Fruit fly (Drosophila melanogaster) whole organism, embryonic: ENCODE data around the gene LanB1.

Experiments
- Aef1 ChIP-seq: fragments of 200-800 bp; sonication (Bioruptor generic); IDR thresholded peaks from 3 replicates; pipeline ENCODE4 v1.3.6; 2022; ENCODE audit warnings: missing biosample characterization, missing genetic modification characterization
- CG1024 ChIP-seq: fragments of 200-800 bp; sonication (Bioruptor generic); IDR thresholded peaks from 2 replicates; pipeline ENCODE4 v1.3.6; 2022; ENCODE audit warnings: missing biosample characterization, missing genetic modification characterization
- CG10431 ChIP-seq: fragments of 200-800 bp; sonication (Bioruptor generic); optimal IDR thresholded peaks from 3 replicates; lab custom pipeline; 2018; ENCODE audit warnings: missing biosample characterization, mild to moderate bottlenecking, missing genetic modification characterization
- CG12299 ChIP-seq: fragments of 200-800 bp; sonication (Bioruptor generic); optimal IDR thresholded peaks from 2 replicates; lab custom pipeline; 2018; ENCODE audit warnings: missing biosample characterization, mild to moderate bottlenecking, missing genetic modification characterization
- CG12769 ChIP-seq: fragments of 200-800 bp; sonication (Bioruptor generic); optimal IDR thresholded peaks from 2 replicates; lab custom pipeline; 2019; ENCODE audit warnings: missing biosample characterization, mild to moderate bottlenecking, missing genetic modification characterization, moderate library complexity
- CG13123 ChIP-seq: fragments of 200-800 bp; sonication (Bioruptor generic); optimal IDR thresholded peaks from 2 replicates; lab custom pipeline; 2016; ENCODE audit warnings: missing biosample characterization, missing genetic modification characterization
- CG13624 ChIP-seq: fragments of 200-800 bp; sonication (Bioruptor generic); optimal IDR thresholded peaks from 2 replicates; lab custom pipeline; 2016; ENCODE audit warnings: missing biosample characterization, missing genetic modification characterization
- CG14667 ChIP-seq: fragments of 200-800 bp; sonication (Bioruptor generic); IDR thresholded peaks from 2 replicates; pipeline ENCODE4 v1.3.6; 2022; ENCODE audit warnings: missing biosample characterization, missing genetic modification characterization
- CG14860 ChIP-seq: fragments of 200-800 bp; sonication (Bioruptor generic); IDR thresholded peaks from 3 replicates; pipeline ENCODE4 v1.3.6; 2022; ENCODE audit warnings: missing biosample characterization, missing genetic modification characterization; ENCODE audit not compliant: partially characterized antibody
- CG15011 ChIP-seq: fragments of 200-800 bp; sonication (Bioruptor generic); optimal IDR thresholded peaks from 3 replicates; lab custom pipeline; 2018; ENCODE audit warnings: missing biosample characterization, mild to moderate bottlenecking, missing genetic modification characterization
- CG16779 ChIP-seq: fragments of 200-800 bp; sonication (Bioruptor generic); IDR thresholded peaks from 2 replicates; pipeline ENCODE4 v1.3.6; 2022; ENCODE audit warnings: missing biosample characterization, missing genetic modification characterization
- CG17328 ChIP-seq: fragments of 200-800 bp; sonication (Bioruptor generic); IDR thresholded peaks from 2 replicates; pipeline ENCODE4 v1.3.6; 2022; ENCODE audit warnings: missing biosample characterization, missing genetic modification characterization
- CG31365 ChIP-seq: fragments of 200-800 bp; sonication (Bioruptor generic); optimal IDR thresholded peaks from 2 replicates; lab custom pipeline; 2018; ENCODE audit warnings: missing biosample characterization, mild to moderate bottlenecking, missing genetic modification characterization
- CG34224 ChIP-seq: fragments of 200-800 bp; sonication (Bioruptor generic); IDR thresholded peaks from 3 replicates; pipeline ENCODE4 v1.3.6; 2022; ENCODE audit warnings: missing biosample characterization, missing genetic modification characterization; ENCODE audit not compliant: partially characterized antibody
- CG3726 ChIP-seq: fragments of 200-800 bp; sonication (Bioruptor generic); IDR thresholded peaks from 3 replicates; pipeline ENCODE4, ENCODE4 v1.3.6; 2022; ENCODE audit warnings: missing biosample characterization, missing genetic modification characterization
- CG3838 ChIP-seq: fragments of 200-800 bp; sonication (Bioruptor generic); optimal IDR thresholded peaks from 3 replicates; lab custom pipeline; 2016; ENCODE audit warnings: missing biosample characterization, missing genetic modification characterization
- CG43689 ChIP-seq: fragments of 200-800 bp; sonication (Bioruptor generic); IDR thresholded peaks from 2 replicates; pipeline ENCODE4 v1.3.6; 2022; ENCODE audit warnings: missing biosample characterization, missing genetic modification characterization
- CG4854 ChIP-seq: fragments of 200-800 bp; sonication (Bioruptor generic); optimal IDR thresholded peaks from 2 replicates; lab custom pipeline; 2016; ENCODE audit warnings: missing biosample characterization, missing genetic modification characterization, inconsistent platforms
- CG6272 ChIP-seq: fragments of 200-800 bp; sonication (Bioruptor generic); IDR thresholded peaks from 2 replicates; pipeline ENCODE4 v1.3.6; 2022; ENCODE audit warnings: missing biosample characterization, missing genetic modification characterization
- CG7928 ChIP-seq: fragments of 200-800 bp; sonication (Bioruptor generic); optimal IDR thresholded peaks from 2 replicates; lab custom pipeline; 2017; ENCODE audit warnings: missing biosample characterization, mild to moderate bottlenecking, missing genetic modification characterization
- CG8290 ChIP-seq, 3 experiments: fragments of 200-800 bp; sonication (Bioruptor generic); optimal IDR thresholded peaks; 2 replicates each; lab custom pipeline; 2016 to 2019; ENCODE audit warnings: missing biosample characterization in 3 of 3, missing genetic modification characterization in 3 of 3, mild to moderate bottlenecking in 2 of 3, moderate library complexity in 1 of 3
- CG8388 ChIP-seq: fragments of 200-800 bp; sonication (Bioruptor generic); optimal IDR thresholded peaks from 2 replicates; lab custom pipeline; 2019; ENCODE audit warnings: missing biosample characterization, mild to moderate bottlenecking, missing genetic modification characterization, moderate library complexity
- Dbx ChIP-seq: fragments of 200-800 bp; sonication (Bioruptor generic); IDR thresholded peaks from 3 replicates; pipeline ENCODE4 v1.3.6; 2022; ENCODE audit warnings: missing biosample characterization, missing genetic modification characterization
- Dfd ChIP-seq, 2 experiments: fragments of >200 bp; optimal IDR thresholded peaks; 2 replicates each; lab custom pipeline; 2017; ENCODE audit warnings: missing biosample characterization in 2 of 2, missing genetic modification characterization in 2 of 2
- HLH4C ChIP-seq: fragments of 200-800 bp; sonication (Bioruptor generic); IDR thresholded peaks from 3 replicates; pipeline ENCODE4 v1.3.6; 2022; ENCODE audit warnings: missing biosample characterization, missing genetic modification characterization; ENCODE audit not compliant: partially characterized antibody
- Hey ChIP-seq: fragments of 200-800 bp; sonication (Bioruptor generic); optimal IDR thresholded peaks from 3 replicates; lab custom pipeline; 2018; ENCODE audit warnings: missing biosample characterization, mild to moderate bottlenecking, missing genetic modification characterization
- Med ChIP-seq: fragments of 200-800 bp; sonication (Bioruptor generic); peaks from one replicate; lab custom pipeline; 2016; ENCODE audit warnings: missing biosample characterization, missing genetic modification characterization, mild to moderate bottlenecking, inconsistent platforms, moderate library complexity
- Optix ChIP-seq: fragments of 200-800 bp; sonication (Bioruptor generic); IDR thresholded peaks from 3 replicates; pipeline ENCODE4 v1.3.6; 2022; ENCODE audit warnings: missing biosample characterization, missing genetic modification characterization
- bsh ChIP-seq, 2 experiments: fragments of 200-800 bp; sonication (Bioruptor generic); optimal IDR thresholded peaks; 2 replicates each; lab custom pipeline; 2017 to 2018; ENCODE audit warnings: mild to moderate bottlenecking in 2 of 2, missing biosample characterization in 2 of 2, missing genetic modification characterization in 2 of 2, moderate library complexity in 1 of 2
- cato ChIP-seq: fragments of 200-800 bp; sonication (Bioruptor generic); optimal IDR thresholded peaks from 2 replicates; lab custom pipeline; 2016; ENCODE audit warnings: missing biosample characterization, missing genetic modification characterization, borderline replicate concordance
- corto ChIP-seq: fragments of 200-800 bp; sonication (Bioruptor generic); optimal IDR thresholded peaks from 2 replicates; lab custom pipeline; 2016; ENCODE audit warnings: missing biosample characterization, mild to moderate bottlenecking, missing genetic modification characterization, moderate library complexity
- croc ChIP-seq: fragments of 200-800 bp; sonication (Bioruptor generic); conservative IDR thresholded peaks from 3 replicates; pipeline ENCODE4 v1.3.6; 2022; ENCODE audit warnings: missing biosample characterization, missing genetic modification characterization
- danr ChIP-seq: fragments of 200-800 bp; sonication (Bioruptor generic); IDR thresholded peaks from 2 replicates; pipeline ENCODE4 v1.3.6; 2022; ENCODE audit warnings: missing biosample characterization, missing genetic modification characterization
- disco-r ChIP-seq: fragments of 200-800 bp; sonication (Bioruptor generic); optimal IDR thresholded peaks from 2 replicates; lab custom pipeline; 2016; ENCODE audit warnings: missing biosample characterization, missing genetic modification characterization
- en ChIP-seq: fragments of 200-800 bp; sonication (Bioruptor generic); optimal IDR thresholded peaks from 2 replicates; lab custom pipeline; 2016; ENCODE audit warnings: missing biosample characterization, missing genetic modification characterization
- gsb ChIP-seq: fragments of 200-800 bp; sonication (Bioruptor generic); IDR thresholded peaks from 2 replicates; pipeline ENCODE4 v1.3.6; 2022; ENCODE audit warnings: missing biosample characterization, missing genetic modification characterization
- kay ChIP-seq: fragments of 200-800 bp; sonication (Bioruptor generic); optimal IDR thresholded peaks from 2 replicates; lab custom pipeline; 2016; ENCODE audit warnings: missing biosample characterization, missing genetic modification characterization
- kni ChIP-seq: fragments of 200-800 bp; sonication (Bioruptor generic); optimal IDR thresholded peaks from 3 replicates; lab custom pipeline; 2017; ENCODE audit warnings: mild to moderate bottlenecking, missing biosample characterization, missing genetic modification reagents, missing genetic modification characterization
- knrl ChIP-seq: fragments of 200-800 bp; sonication (Bioruptor generic); IDR thresholded peaks from 3 replicates; pipeline ENCODE4 v1.3.6; 2022; ENCODE audit warnings: missing biosample characterization, missing genetic modification characterization; ENCODE audit not compliant: partially characterized antibody
- lilli ChIP-seq: fragments of 200-800 bp; sonication (Bioruptor generic); optimal IDR thresholded peaks from 3 replicates; lab custom pipeline; 2016; ENCODE audit warnings: missing biosample characterization, missing genetic modification characterization
- oc ChIP-seq: fragments of 200-800 bp; sonication (Bioruptor generic); optimal IDR thresholded peaks from 2 replicates; lab custom pipeline; 2018; ENCODE audit warnings: missing biosample characterization, mild to moderate bottlenecking, missing genetic modification characterization, moderate library complexity
- onecut ChIP-seq: fragments of 200-800 bp; sonication (Bioruptor generic); IDR thresholded peaks from 2 replicates; pipeline ENCODE4 v1.3.6; 2022; ENCODE audit warnings: missing biosample characterization, missing genetic modification characterization
- rib ChIP-seq: fragments of 200-800 bp; sonication (Bioruptor generic); IDR thresholded peaks from 2 replicates; pipeline ENCODE4 v1.3.6; 2022; ENCODE audit warnings: missing biosample characterization, missing genetic modification characterization
- slbo ChIP-seq: fragments of 200-800 bp; sonication (Bioruptor generic); IDR thresholded peaks from 2 replicates; pipeline ENCODE4 v1.3.6; 2022; ENCODE audit warnings: missing biosample characterization, missing genetic modification characterization
- stc ChIP-seq: fragments of 200-800 bp; sonication (Bioruptor generic); IDR thresholded peaks from 2 replicates; pipeline ENCODE4 v1.3.6; 2022; ENCODE audit warnings: missing biosample characterization, missing genetic modification characterization
- tll ChIP-seq, 2 experiments: fragments of 200-800 bp in 1 of 2; fragments of >200 bp in 1 of 2; sonication (Bioruptor generic) in 1 of 2; optimal IDR thresholded peaks; 2 replicates each; lab custom pipeline; 2017 to 2019; ENCODE audit warnings: missing biosample characterization in 2 of 2, missing genetic modification characterization in 2 of 2, mild to moderate bottlenecking in 1 of 2, moderate library complexity in 1 of 2
- trem ChIP-seq: fragments of 200-800 bp; optimal IDR thresholded peaks from 3 replicates; lab custom pipeline; 2019; ENCODE audit warnings: missing biosample characterization, mild to moderate bottlenecking, missing genetic modification characterization, moderate library complexity
- unpg ChIP-seq: fragments of 200-800 bp; sonication (Bioruptor generic); optimal IDR thresholded peaks from 3 replicates; lab custom pipeline; 2018; ENCODE audit warnings: missing biosample characterization, mild to moderate bottlenecking, missing genetic modification characterization, moderate library complexity
- wek ChIP-seq: fragments of 200-800 bp; sonication (Bioruptor generic); optimal IDR thresholded peaks from 3 replicates; lab custom pipeline; 2018; ENCODE audit warnings: missing biosample characterization, mild to moderate bottlenecking, missing genetic modification characterization, moderate library complexity
- zen2 ChIP-seq: fragments of 200-800 bp; sonication (Bioruptor generic); IDR thresholded peaks from 3 replicates; pipeline ENCODE4 v1.3.6; 2022; ENCODE audit warnings: missing biosample characterization, missing genetic modification characterization; ENCODE audit not compliant: partially characterized antibody

The LanB1 gene

DNA sequence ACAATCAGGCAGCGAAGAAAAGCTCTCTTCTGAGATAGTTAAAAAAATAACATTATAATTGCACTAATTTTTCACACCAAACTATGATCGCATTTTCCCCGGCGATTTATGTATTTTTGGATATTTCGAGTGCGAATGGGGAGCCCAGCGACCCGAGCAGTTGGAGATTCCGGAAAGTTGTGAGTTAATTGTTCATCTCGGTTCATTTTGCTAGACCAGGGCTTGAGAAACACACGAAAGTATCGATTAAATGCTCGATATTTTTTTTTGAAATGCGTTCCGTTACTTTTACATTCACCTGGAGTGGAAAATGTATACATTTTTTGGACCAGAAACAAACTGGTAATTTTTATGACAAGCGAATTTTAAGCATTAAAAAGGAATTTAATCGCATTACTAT is 719 bp upstream of the LanB1 start, which contains the start of gene Cdc14 (continued):
- TF ChIP-seq disco-r (GFP tag; lab: Kevin White, UChicago) (no peak), wek (GFP tag; lab: Kevin White, UChicago) (no peak), CG1024 (GFP tag; lab: Robert Waterston, UW) (no peak), trem (tag; lab: Kevin White, UChicago) (no peak), CG4854 (no peak), CG7928 (GFP tag; lab: Kevin White, UChicago) (peak; percentile 92), CG43689 (GFP tag; lab: Robert Waterston, UW) (no peak), danr (GFP tag; lab: Robert Waterston, UW) (no peak), CG12769 (tag; lab: Kevin White, UChicago) (no peak), CG31365 (tag; lab: Kevin White, UChicago) (no peak), kay (GFP tag; lab: Kevin White, UChicago) (no peak), Med (GFP tag; lab: Kevin White, UChicago) (peak; percentile 90), Optix (no peak), gsb (GFP tag; lab: Robert Waterston, UW) (no peak), CG14667 (GFP tag; lab: Robert Waterston, UW) (no peak), CG8388 (GFP tag; lab: Kevin White, UChicago) (no peak), corto (GFP tag; lab: Kevin White, UChicago) (no peak), CG10431 (GFP tag; lab: Kevin White, UChicago) (no peak), stc (peak; percentile 46; the same call in 1 of the 2 replicates), CG34224 (GFP tag; lab: Robert Waterston, UW) (peak; percentile 59; the same call in 2 of the 3 replicates), tll (GFP tag; optimal IDR thresholded peaks at IDR 0.05; lab: Kevin White, UChicago) (no peak), cato (GFP tag; lab: Kevin White, UChicago) (no peak), en (GFP tag; lab: Kevin White, UChicago) (no peak), oc (no peak), onecut (GFP tag; lab: Robert Waterston, UW) (no peak), CG3726 (GFP tag; lab: Robert Waterston, UW) (no peak), bsh (GFP tag; optimal IDR thresholded peaks at IDR 0.05; lab: Kevin White, UChicago) (no peak), CG8290 (GFP tag; optimal IDR thresholded peaks at IDR 0.05; lab: Kevin White, UChicago) (no peak), CG8290 (tag; optimal IDR thresholded peaks at IDR 0.05; lab: Kevin White, UChicago) (peak in 1 of 2 experiments; percentile 58), HLH4C (peak; percentile 44; the same call in 1 of the 3 replicates), CG17328 (no peak), CG13624 (GFP tag; lab: Kevin White, UChicago) (peak; percentile 3), CG12299 (tag; lab: Kevin White, UChicago) (no peak), CG15011 (no peak), CG13123 (GFP tag; lab: Kevin White, UChicago) (no peak), CG16779 (GFP tag; lab: Robert Waterston, UW) (no peak), croc (GFP tag; lab: Robert Waterston, UW) (no peak), CG3838 (GFP tag; lab: Kevin White, UChicago) (no peak), slbo (GFP tag; lab: Robert Waterston, UW) (no peak), CG14860 (GFP tag; lab: Robert Waterston, UW) (peak; percentile 38; the same call in 1 of the 3 replicates), lilli (GFP tag; lab: Kevin White, UChicago) (no peak), Hey (no peak), knrl (GFP tag; lab: Robert Waterston, UW) (peak; percentile 55; the same call in 2 of the 3 replicates), Aef1 (no peak), CG6272 (no peak), rib (GFP tag; lab: Robert Waterston, UW) (no peak), Dbx (GFP tag; lab: Robert Waterston, UW) (no peak), kni (no peak), zen2 (GFP tag; lab: Robert Waterston, UW) (peak; percentile 53; the same call in 1 of the 3 replicates), Dfd (GFP tag; optimal IDR thresholded peaks at IDR 0.05; lab: Kevin White, UChicago) (no peak), unpg (GFP tag; lab: Kevin White, UChicago) (peak; percentile 30)
